Worm (Caenorhabditis elegans) whole organism, L3 larva: ENCODE measurements around the gene T18D3.1.

Source experiments
- R02D3.7 ChIP-seq: fragments of 150-350 bp; optimal IDR thresholded peaks from 2 replicates; lab custom pipeline; 2014; ENCODE audit warnings: missing biosample characterization, missing genetic modification characterization
- ama-1 ChIP-seq: fragments of 150-350 bp; optimal IDR thresholded peaks from 2 replicates; lab custom pipeline; 2018
- ceh-16 ChIP-seq: sonication (generic microtip); optimal IDR thresholded peaks from 2 replicates; lab custom pipeline; 2017; ENCODE audit warnings: missing biosample characterization, missing genetic modification characterization
- ceh-28 ChIP-seq: fragments of 150-350 bp; optimal IDR thresholded peaks from 2 replicates; lab custom pipeline; 2014; ENCODE audit warnings: missing biosample characterization, missing genetic modification reagents, missing genetic modification characterization
- egl-5 ChIP-seq: fragments of 150-350 bp; optimal IDR thresholded peaks from 2 replicates; lab custom pipeline; 2017; ENCODE audit warnings: missing biosample characterization, missing genetic modification reagents, missing genetic modification characterization, inconsistent platforms
- elt-1 ChIP-seq: fragments of 150-350 bp; optimal IDR thresholded peaks from 2 replicates; lab custom pipeline; 2014; ENCODE audit warnings: missing biosample characterization, missing genetic modification characterization
- elt-2 ChIP-seq: sonication (generic microtip); optimal IDR thresholded peaks from 2 replicates; lab custom pipeline; 2016; ENCODE audit warnings: missing genetic modification reagents, mild to moderate bottlenecking, missing genetic modification characterization, missing compliant biosample characterization
- lin-39 ChIP-seq: fragments of 150-350 bp; optimal IDR thresholded peaks from 2 replicates; lab custom pipeline; 2018; ENCODE audit warnings: missing biosample characterization, missing genetic modification reagents, missing genetic modification characterization
- nhr-11 ChIP-seq: fragments of 150-350 bp; optimal IDR thresholded peaks from 2 replicates; lab custom pipeline; 2014; ENCODE audit warnings: missing biosample characterization, missing genetic modification characterization
- pha-4 ChIP-seq: fragments of 150-350 bp; optimal IDR thresholded peaks from 2 replicates; lab custom pipeline; 2014; ENCODE audit warnings: missing biosample characterization, missing genetic modification reagents, missing genetic modification characterization
- skn-1 ChIP-seq: fragments of 150-350 bp; optimal IDR thresholded peaks from 2 replicates; lab custom pipeline; 2014; ENCODE audit warnings: missing biosample characterization, missing genetic modification characterization
- tbx-2 ChIP-seq: sonication (generic microtip); optimal IDR thresholded peaks from 2 replicates; lab custom pipeline; 2016; ENCODE audit warnings: mild to moderate bottlenecking, missing genetic modification characterization, missing compliant biosample characterization
- unc-39 ChIP-seq: sonication (generic microtip); optimal IDR thresholded peaks from 4 replicates; lab custom pipeline; 2017; ENCODE audit warnings: missing biosample characterization, missing genetic modification characterization
- unc-62 ChIP-seq: fragments of 150-350 bp; sonication (generic microtip); optimal IDR thresholded peaks from 4 replicates; lab custom pipeline; 2014; ENCODE audit warnings: missing biosample characterization, missing genetic modification reagents, missing genetic modification characterization

DNA sequence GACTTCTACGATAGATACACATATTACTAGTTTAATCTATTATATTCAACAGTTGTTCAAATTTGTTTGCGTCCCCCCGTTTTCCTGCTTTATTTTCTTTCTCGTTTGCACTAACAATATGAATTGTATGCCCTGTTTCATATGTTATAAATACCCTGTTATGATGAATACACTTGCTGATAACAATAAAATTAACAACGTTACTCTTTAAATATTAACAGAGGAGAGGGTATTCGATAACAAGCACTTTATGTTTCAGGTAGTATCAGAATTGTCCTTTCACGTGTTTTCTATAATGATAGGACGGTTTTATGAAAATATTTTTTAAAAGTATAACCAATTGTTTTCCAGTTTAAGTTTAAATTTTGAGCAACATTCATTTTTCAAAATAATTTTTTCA, 23.9 kb downstream of the T18D3.1 start:
- TF ChIP-seq ceh-28 = no peak
- TF ChIP-seq unc-62 (GFP tag; lab: Kevin White, UChicago) = no peak
- TF ChIP-seq ceh-16 (tag; lab: Kevin White, UChicago) = no peak
- TF ChIP-seq pha-4 = peak; percentile 70
- no peak for TF ChIP-seq egl-5 (tag; lab: Kevin White, UChicago)
- no peak for TF ChIP-seq elt-1 (tag; lab: Kevin White, UChicago)
- no peak for TF ChIP-seq unc-39 (tag; lab: Kevin White, UChicago)
- no peak for TF ChIP-seq nhr-11 (tag; lab: Kevin White, UChicago)
- no peak for TF ChIP-seq lin-39 (tag; lab: Kevin White, UChicago)
- TF ChIP-seq R02D3.7 (tag; lab: Kevin White, UChicago) = no peak
- TF ChIP-seq tbx-2 (tag; lab: Kevin White, UChicago) = no peak
- TF ChIP-seq elt-2 (tag; lab: Kevin White, UChicago) = peak; percentile 42
- no peak for TF ChIP-seq ama-1 (lab: Kevin White, UChicago)
- no peak for TF ChIP-seq skn-1 (tag; lab: Kevin White, UChicago)
